Fruit fly (Drosophila melanogaster) whole organism, adult: ENCODE results near the gene CG9855.

Experiments
- CG11617 ChIP-seq: fragments of 200-800 bp; sonication (Bioruptor generic); optimal IDR thresholded peaks from 2 replicates; lab custom pipeline; 2017; ENCODE audit warnings: mild to moderate bottlenecking, missing biosample characterization, missing genetic modification reagents, missing genetic modification characterization
- CG12768 ChIP-seq: fragments of 200-800 bp; sonication (Bioruptor generic); optimal IDR thresholded peaks from 2 replicates; lab custom pipeline; 2017; ENCODE audit warnings: missing biosample characterization, missing genetic modification characterization, mild to moderate bottlenecking, moderate library complexity, missing genetic modification reagents
- CG14711 ChIP-seq: fragments of 200-800 bp; sonication (Bioruptor generic); optimal IDR thresholded peaks from 2 replicates; lab custom pipeline; 2018; ENCODE audit warnings: missing biosample characterization, mild to moderate bottlenecking, missing genetic modification characterization, moderate library complexity
- CG1620 ChIP-seq: fragments of 200-800 bp; sonication (Bioruptor generic); optimal IDR thresholded peaks from 2 replicates; lab custom pipeline; 2016; ENCODE audit warnings: missing biosample characterization, missing genetic modification characterization
- CG33017 ChIP-seq: fragments of 200-800 bp; sonication (Bioruptor generic); optimal IDR thresholded peaks from 2 replicates; lab custom pipeline; 2018; ENCODE audit warnings: missing biosample characterization, mild to moderate bottlenecking, missing genetic modification characterization, moderate library complexity
- CG5204 ChIP-seq: fragments of 200-800 bp; sonication (Bioruptor generic); optimal IDR thresholded peaks from 2 replicates; lab custom pipeline; 2016; ENCODE audit warnings: missing biosample characterization, missing genetic modification characterization
- CG7045 ChIP-seq: fragments of 200-800 bp; sonication (Bioruptor generic); optimal IDR thresholded peaks from 2 replicates; lab custom pipeline; 2017; ENCODE audit warnings: missing biosample characterization, mild to moderate bottlenecking, missing genetic modification characterization
- CG7101 ChIP-seq: fragments of 200-800 bp; sonication (Bioruptor generic); optimal IDR thresholded peaks from 2 replicates; lab custom pipeline; 2018; ENCODE audit warnings: missing biosample characterization, mild to moderate bottlenecking, missing genetic modification characterization, moderate library complexity
- Clk ChIP-seq: fragments of 200-800 bp; sonication (Bioruptor generic); optimal IDR thresholded peaks from 2 replicates; lab custom pipeline; 2017; ENCODE audit warnings: missing biosample characterization, missing genetic modification characterization
- Crg-1 ChIP-seq: fragments of 200-800 bp; sonication (Bioruptor generic); optimal IDR thresholded peaks from 2 replicates; lab custom pipeline; 2016; ENCODE audit warnings: missing biosample characterization, missing genetic modification characterization
- Hr96 ChIP-seq: fragments of 200-800 bp; sonication (Bioruptor generic); optimal IDR thresholded peaks from 2 replicates; lab custom pipeline; 2016; ENCODE audit warnings: missing biosample characterization, missing genetic modification characterization
- Mnt ChIP-seq: fragments of 200-800 bp; sonication (Bioruptor generic); optimal IDR thresholded peaks from 2 replicates; lab custom pipeline; 2016; ENCODE audit warnings: missing biosample characterization, mild to moderate bottlenecking, missing genetic modification characterization
- bab1 ChIP-seq: fragments of 200-800 bp; sonication (Bioruptor generic); optimal IDR thresholded peaks from 3 replicates; lab custom pipeline; 2019; ENCODE audit warnings: missing biosample characterization, mild to moderate bottlenecking, missing genetic modification characterization, moderate library complexity
- cic ChIP-seq: fragments of 200-800 bp; sonication (Bioruptor generic); optimal IDR thresholded peaks from 2 replicates; lab custom pipeline; 2017; ENCODE audit warnings: missing biosample characterization, mild to moderate bottlenecking, missing genetic modification characterization, moderate library complexity
- cnc ChIP-seq, 2 experiments: fragments of >200 bp; optimal IDR thresholded peaks; 2 replicates each; lab custom pipeline; 2017
- kay ChIP-seq: fragments of 200-800 bp; sonication (Bioruptor generic); peaks from one replicate; lab custom pipeline; 2016; ENCODE audit warnings: missing biosample characterization, missing genetic modification characterization, borderline replicate concordance
- ovo ChIP-seq: fragments of 200-800 bp; sonication (Bioruptor generic); optimal IDR thresholded peaks from 2 replicates; lab custom pipeline; 2016; ENCODE audit warnings: missing biosample characterization, missing genetic modification characterization
- pad ChIP-seq: fragments of 200-800 bp; sonication (Bioruptor generic); optimal IDR thresholded peaks from 3 replicates; lab custom pipeline; 2017; ENCODE audit warnings: missing biosample characterization, missing genetic modification characterization, mild to moderate bottlenecking, moderate library complexity, missing genetic modification reagents
- tj ChIP-seq: fragments of 200-800 bp; sonication (Bioruptor generic); optimal IDR thresholded peaks from 3 replicates; lab custom pipeline; 2017; ENCODE audit warnings: missing biosample characterization, mild to moderate bottlenecking, missing genetic modification characterization, moderate library complexity
- toe ChIP-seq: fragments of 200-800 bp; sonication (Bioruptor generic); optimal IDR thresholded peaks from 2 replicates; lab custom pipeline; 2016; ENCODE audit warnings: missing biosample characterization, missing genetic modification characterization

Gene CG9855

DNA sequence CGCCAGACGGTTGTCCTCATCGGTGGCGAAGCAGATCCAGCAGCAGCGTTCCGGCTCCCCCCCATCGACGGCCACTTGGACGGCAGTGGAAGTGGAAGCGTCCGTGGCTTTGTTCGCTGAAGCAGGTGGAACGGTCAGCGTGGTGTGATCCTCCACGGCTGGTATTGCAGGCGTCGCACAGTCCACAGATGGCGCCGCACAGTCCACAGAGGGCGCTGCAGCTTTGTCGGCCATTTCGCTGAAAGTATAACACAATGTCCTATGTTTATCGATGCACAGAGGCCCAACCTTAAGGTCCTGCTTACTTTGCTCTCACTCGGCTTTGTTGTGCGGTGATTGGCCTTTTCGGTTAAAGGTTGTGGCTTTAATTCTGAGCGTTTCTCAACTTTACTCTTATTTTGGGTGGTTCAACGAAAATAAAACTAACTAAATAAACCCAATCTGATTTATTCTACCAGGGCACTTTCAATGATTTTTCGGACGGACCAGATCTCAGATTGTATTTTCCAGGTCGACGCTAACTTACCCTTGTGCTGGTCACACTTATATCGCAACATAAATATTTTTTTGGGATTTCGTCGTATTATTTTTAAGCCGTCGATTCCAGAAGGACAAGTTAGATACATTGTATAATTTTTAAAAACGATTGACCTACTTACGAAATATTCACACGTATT is at the start of gene CG9855:
Gene CG9855, minus strand, starts transcription at position 473 of the 677 bp plus-strand sequence.
- no peak for TF ChIP-seq CG7101 (tag; lab: Kevin White, UChicago)
- TF ChIP-seq bab1 (GFP tag; lab: Kevin White, UChicago), result peak; percentile 66

DNA sequence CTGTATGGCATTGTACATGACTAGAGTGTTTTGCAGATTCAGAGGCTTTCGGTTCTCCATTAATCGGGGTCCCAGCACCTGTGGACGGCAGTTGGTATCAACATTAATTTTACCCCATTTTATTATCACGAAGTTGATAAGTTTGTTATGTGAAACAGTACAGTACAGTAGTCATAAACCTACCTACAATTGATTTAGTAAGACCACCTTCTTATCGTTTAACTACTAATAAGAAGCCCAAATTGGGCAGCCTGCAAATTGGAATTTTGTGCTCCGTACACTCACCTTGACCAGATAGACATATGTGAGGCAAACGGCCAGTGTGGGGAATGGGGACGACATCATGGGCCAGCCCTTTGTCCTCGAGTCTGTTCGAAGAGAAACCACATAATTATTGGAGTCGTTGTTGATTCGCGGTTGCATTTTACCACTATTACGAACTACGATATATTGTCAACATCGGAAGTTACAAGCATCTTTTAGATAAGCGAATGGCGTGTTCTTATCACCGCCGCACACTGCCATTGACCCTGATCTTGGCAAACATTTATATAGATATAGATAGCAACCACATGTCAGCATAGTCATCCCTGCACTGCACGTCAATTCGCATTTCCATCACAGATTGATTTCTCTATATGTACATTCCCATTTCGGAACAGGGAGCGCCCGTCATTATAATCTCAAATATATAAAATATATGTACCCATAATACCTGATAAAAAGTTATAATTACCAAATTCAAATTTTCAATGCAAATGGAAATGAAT is 49.0 kb upstream of the CG9855 start:
- no peak for TF ChIP-seq CG12768 (GFP tag; lab: Kevin White, UChicago)
- no peak for TF ChIP-seq Hr96 (GFP tag; lab: Kevin White, UChicago)
- TF ChIP-seq cnc (optimal IDR thresholded peaks at IDR 0.05; lab: Kevin White, UChicago), result no peak
- no peak for TF ChIP-seq CG7045 (GFP tag; lab: Kevin White, UChicago)
- no peak for TF ChIP-seq pad (GFP tag; lab: Kevin White, UChicago)
- no peak for TF ChIP-seq CG14711
- no peak for TF ChIP-seq tj (GFP tag; lab: Kevin White, UChicago)
- no peak for TF ChIP-seq toe (GFP tag; lab: Kevin White, UChicago)
- TF ChIP-seq CG7101 (tag; lab: Kevin White, UChicago), result no peak
- TF ChIP-seq CG11617 (GFP tag; lab: Kevin White, UChicago), result no peak
- TF ChIP-seq kay (GFP tag; lab: Kevin White, UChicago), result no peak
- TF ChIP-seq bab1 (GFP tag; lab: Kevin White, UChicago), result no peak
- TF ChIP-seq CG1620, result no peak
- no peak for TF ChIP-seq CG33017 (tag; lab: Kevin White, UChicago)

DNA sequence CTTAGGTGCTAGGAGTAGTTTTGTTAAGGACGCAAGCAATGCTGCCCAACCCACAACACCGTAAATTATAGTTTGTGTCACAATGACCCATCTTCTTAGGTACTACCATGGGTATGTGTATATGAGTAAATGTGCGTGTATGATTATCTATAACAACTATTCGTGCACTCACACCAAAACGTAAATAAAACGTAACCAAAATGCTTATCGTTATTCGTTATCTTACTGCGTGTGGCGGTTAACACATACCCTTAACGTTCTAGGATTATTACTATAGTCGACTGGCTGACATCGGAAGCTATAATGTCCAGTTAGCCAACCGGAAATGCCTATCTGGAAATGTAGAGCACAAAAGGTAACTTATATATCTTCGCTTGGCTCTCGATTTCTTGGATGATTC is 47.4 kb upstream of the CG9855 start:
- no peak for TF ChIP-seq CG12768 (GFP tag; lab: Kevin White, UChicago)

DNA sequence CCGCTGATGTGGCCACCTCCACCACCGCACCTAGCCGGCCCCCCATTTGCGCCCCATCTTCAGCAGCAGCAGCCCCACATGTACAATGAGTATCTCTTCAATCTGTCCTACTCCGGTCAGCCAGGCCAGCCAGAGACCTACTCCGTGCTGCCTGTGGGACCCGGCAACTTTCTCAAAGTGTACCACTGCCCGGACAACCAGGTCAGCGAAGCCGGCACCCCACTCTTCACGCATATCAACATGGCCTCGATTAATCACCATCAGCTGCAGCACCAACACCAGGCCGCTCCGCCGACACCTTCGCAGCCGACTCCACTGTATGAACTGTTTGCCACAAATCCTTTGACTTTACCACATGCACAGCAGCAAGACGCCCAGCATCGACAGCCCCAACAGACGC is 40.1 kb upstream of the CG9855 start:
- TF ChIP-seq kay (GFP tag; lab: Kevin White, UChicago) (no peak), cic (no peak), ovo (GFP tag; lab: Kevin White, UChicago) (no peak), CG5204 (GFP tag; lab: Kevin White, UChicago) (no peak), cnc (optimal IDR thresholded peaks at IDR 0.05; lab: Kevin White, UChicago) (no peak), bab1 (GFP tag; lab: Kevin White, UChicago) (no peak), Mnt (no peak), CG14711 (no peak), CG11617 (GFP tag; lab: Kevin White, UChicago) (no peak), tj (GFP tag; lab: Kevin White, UChicago) (no peak), Crg-1 (GFP tag; lab: Kevin White, UChicago) (no peak), CG1620 (no peak), CG12768 (GFP tag; lab: Kevin White, UChicago) (no peak), Clk (GFP tag; lab: Kevin White, UChicago) (no peak), pad (GFP tag; lab: Kevin White, UChicago) (no peak), Hr96 (GFP tag; lab: Kevin White, UChicago) (no peak), toe (GFP tag; lab: Kevin White, UChicago) (no peak), CG7101 (tag; lab: Kevin White, UChicago) (no peak), CG7045 (GFP tag; lab: Kevin White, UChicago) (no peak), CG33017 (tag; lab: Kevin White, UChicago) (no peak)

DNA sequence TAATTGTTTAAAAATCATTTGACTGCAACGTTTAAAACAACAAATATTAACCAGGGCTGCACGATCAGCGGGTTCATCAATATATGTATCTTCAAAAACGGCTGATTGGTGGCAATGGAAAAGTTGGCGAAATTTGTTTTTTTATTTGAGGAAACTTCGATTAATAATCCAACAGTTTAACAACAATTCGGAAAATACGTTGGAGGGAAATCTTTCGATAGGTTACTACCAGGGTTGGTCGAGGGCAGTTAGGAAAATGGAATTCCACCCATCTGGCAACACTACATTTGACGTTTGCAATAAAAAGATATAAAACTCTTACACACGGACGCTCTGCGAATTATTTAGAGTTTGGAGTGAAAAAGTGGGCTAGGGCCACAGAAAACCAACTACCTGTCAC is 39.4 kb upstream of the CG9855 start, which contains the start of the genes Lipt2 and CG14650:
Gene Lipt2, minus strand, starts transcription at position 217 of the 400 bp plus-strand sequence.
Gene CG14650, plus strand, starts transcription at position 275 of the 400 bp plus-strand sequence.
- TF ChIP-seq ovo (GFP tag; lab: Kevin White, UChicago) (no peak), Hr96 (GFP tag; lab: Kevin White, UChicago) (peak; percentile 80), CG12768 (GFP tag; lab: Kevin White, UChicago) (no peak), CG1620 (peak; percentile 73), cic (peak; percentile 0), Clk (GFP tag; lab: Kevin White, UChicago) (peak; percentile 61), bab1 (GFP tag; lab: Kevin White, UChicago) (peak; percentile 70), kay (GFP tag; lab: Kevin White, UChicago) (no peak), tj (GFP tag; lab: Kevin White, UChicago) (peak; percentile 55), cnc (optimal IDR thresholded peaks at IDR 0.05; lab: Kevin White, UChicago) (no peak), CG11617 (GFP tag; lab: Kevin White, UChicago) (peak; percentile 67), CG7045 (GFP tag; lab: Kevin White, UChicago) (peak; percentile 38), CG33017 (tag; lab: Kevin White, UChicago) (peak; percentile 25), CG7101 (tag; lab: Kevin White, UChicago) (peak; percentile 62), toe (GFP tag; lab: Kevin White, UChicago) (no peak), Crg-1 (GFP tag; lab: Kevin White, UChicago) (peak; percentile 65), CG5204 (GFP tag; lab: Kevin White, UChicago) (no peak), Mnt (peak; percentile 72), pad (GFP tag; lab: Kevin White, UChicago) (peak; percentile 9), CG14711 (peak; percentile 53)
